Worm (Caenorhabditis elegans) whole organism, L3 larva: ENCODE data around the gene rpt-6.

Experiments
- ceh-82 ChIP-seq: fragments of 150-350 bp; optimal IDR thresholded peaks from 2 replicates; lab custom pipeline; 2014; ENCODE audit warnings: missing biosample characterization, missing genetic modification characterization
- fos-1 ChIP-seq: fragments of 150-350 bp; optimal IDR thresholded peaks from 2 replicates; lab custom pipeline; 2014; ENCODE audit warnings: missing biosample characterization, missing genetic modification characterization
- lin-39 ChIP-seq: fragments of 150-350 bp; optimal IDR thresholded peaks from 2 replicates; lab custom pipeline; 2018; ENCODE audit warnings: missing biosample characterization, missing genetic modification reagents, missing genetic modification characterization
- mdl-1 ChIP-seq: fragments of 150-350 bp; optimal IDR thresholded peaks from 2 replicates; lab custom pipeline; 2014; ENCODE audit warnings: missing biosample characterization, missing genetic modification characterization
- nfya-1 ChIP-seq: sonication (generic microtip); optimal IDR thresholded peaks from 2 replicates; lab custom pipeline; 2017; ENCODE audit warnings: missing genetic modification characterization, mild to moderate bottlenecking, missing compliant biosample characterization, antibody characterized with exemption, moderate library complexity; ENCODE audit not compliant: insufficient read depth
- nhr-25 ChIP-seq: sonication (generic microtip); optimal IDR thresholded peaks from 2 replicates; lab custom pipeline; 2017; ENCODE audit warnings: missing biosample characterization, missing genetic modification characterization
- nhr-76 ChIP-seq: fragments of 150-350 bp; sonication (generic microtip); optimal IDR thresholded peaks from 5 replicates; lab custom pipeline; 2014; ENCODE audit warnings: missing biosample characterization, missing genetic modification characterization
- sea-2 ChIP-seq: fragments of 150-350 bp; sonication (generic microtip); optimal IDR thresholded peaks from 4 replicates; lab custom pipeline; 2014; ENCODE audit warnings: missing biosample characterization, missing genetic modification reagents, missing genetic modification characterization
- tbx-2 ChIP-seq: sonication (generic microtip); optimal IDR thresholded peaks from 2 replicates; lab custom pipeline; 2016; ENCODE audit warnings: mild to moderate bottlenecking, missing genetic modification characterization, missing compliant biosample characterization

DNA sequence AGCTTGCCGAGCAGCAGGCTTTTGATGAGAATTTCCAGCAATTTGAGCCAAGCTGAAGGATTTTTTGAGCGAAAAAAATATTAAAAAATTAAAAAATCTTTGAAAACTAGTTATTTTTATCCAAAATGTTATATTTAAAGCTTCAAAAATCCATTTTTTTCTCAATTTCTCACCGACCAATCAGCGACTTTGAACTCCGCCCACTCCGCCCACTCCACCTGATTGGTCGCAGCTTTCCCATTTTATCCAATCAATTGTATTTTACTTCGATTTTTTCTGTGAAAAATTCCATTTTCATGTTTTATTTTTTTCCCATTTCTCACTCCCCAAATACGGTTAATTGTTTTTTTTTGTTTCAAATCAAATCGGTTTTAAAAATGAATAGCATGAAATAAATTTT lies 25.3 kb upstream of the rpt-6 start:
- TF ChIP-seq sea-2 (GFP tag; lab: Kevin White, UChicago) (no peak), nhr-25 (tag; lab: Kevin White, UChicago) (no peak), fos-1 (tag; lab: Kevin White, UChicago) (no peak), tbx-2 (no peak), nhr-76 (tag; lab: Kevin White, UChicago) (no peak), mdl-1 (tag; lab: Kevin White, UChicago) (no peak), nfya-1 (tag; lab: Kevin White, UChicago) (peak; percentile 100), ceh-82 (tag; lab: Kevin White, UChicago) (no peak), lin-39 (no peak)
